Fruit fly (Drosophila melanogaster) whole organism, embryonic: ENCODE data around the gene CG6005.

Experiments
- Atf6 ChIP-seq: fragments of 200-800 bp; sonication (Bioruptor generic); IDR thresholded peaks from 2 replicates; pipeline ENCODE4 v1.3.6; 2022; ENCODE audit warnings: missing biosample characterization, missing genetic modification characterization
- C15 ChIP-seq: fragments of 200-800 bp; sonication (Bioruptor generic); IDR thresholded peaks from 3 replicates; pipeline ENCODE4 v1.3.6; 2022; ENCODE audit warnings: missing biosample characterization, missing genetic modification characterization
- CG10543 ChIP-seq: fragments of 200-800 bp; sonication (Bioruptor generic); optimal IDR thresholded peaks from 3 replicates; lab custom pipeline; 2017; ENCODE audit warnings: missing biosample characterization, mild to moderate bottlenecking, missing genetic modification characterization, moderate library complexity
- CG11398 ChIP-seq: fragments of 200-800 bp; sonication (Bioruptor generic); optimal IDR thresholded peaks from 2 replicates; lab custom pipeline; 2016; ENCODE audit warnings: missing biosample characterization, missing genetic modification characterization
- CG12236 ChIP-seq: fragments of 200-800 bp; sonication (Bioruptor generic); optimal IDR thresholded peaks from 2 replicates; lab custom pipeline; 2016; ENCODE audit warnings: missing biosample characterization, missing genetic modification characterization
- CG13894 ChIP-seq: fragments of 200-800 bp; sonication (Bioruptor generic); optimal IDR thresholded peaks from 3 replicates; lab custom pipeline; 2018; ENCODE audit warnings: missing biosample characterization, mild to moderate bottlenecking, missing genetic modification characterization, moderate library complexity
- CG14014 ChIP-seq: fragments of 200-800 bp; sonication (Bioruptor generic); IDR thresholded peaks from 2 replicates; pipeline ENCODE4 v1.3.6; 2022; ENCODE audit warnings: missing biosample characterization, missing genetic modification characterization
- CG14710 ChIP-seq: fragments of 200-800 bp; sonication (Bioruptor generic); optimal IDR thresholded peaks from 3 replicates; lab custom pipeline; 2019; ENCODE audit warnings: missing biosample characterization, mild to moderate bottlenecking, missing genetic modification characterization, moderate library complexity
- CG15073 ChIP-seq: fragments of 200-800 bp; sonication (Bioruptor generic); optimal IDR thresholded peaks from 2 replicates; lab custom pipeline; 2016; ENCODE audit warnings: missing biosample characterization, missing genetic modification characterization
- CG17802 ChIP-seq: fragments of 200-800 bp; sonication (Bioruptor generic); optimal IDR thresholded peaks from 2 replicates; lab custom pipeline; 2018; ENCODE audit warnings: missing biosample characterization, mild to moderate bottlenecking, missing genetic modification characterization, moderate library complexity
- CG1792 ChIP-seq: fragments of 200-800 bp; sonication (Bioruptor generic); optimal IDR thresholded peaks from 2 replicates; lab custom pipeline; 2016; ENCODE audit warnings: missing biosample characterization, missing genetic modification characterization
- CG18619 ChIP-seq: fragments of 200-800 bp; sonication (Bioruptor generic); optimal IDR thresholded peaks from 3 replicates; lab custom pipeline; 2017; ENCODE audit warnings: missing biosample characterization, mild to moderate bottlenecking, missing genetic modification characterization
- CG2120 ChIP-seq: fragments of 200-800 bp; sonication (Bioruptor generic); optimal IDR thresholded peaks from 3 replicates; lab custom pipeline; 2016; ENCODE audit warnings: missing biosample characterization, missing genetic modification characterization
- CG30431 ChIP-seq: fragments of 200-800 bp; sonication (Bioruptor generic); optimal IDR thresholded peaks from 2 replicates; lab custom pipeline; 2017; ENCODE audit warnings: missing biosample characterization, missing genetic modification characterization
- CG31441 ChIP-seq: fragments of 200-800 bp; sonication (Bioruptor generic); IDR thresholded peaks from 2 replicates; pipeline ENCODE4 v1.3.6; 2022; ENCODE audit warnings: missing biosample characterization, missing genetic modification characterization
- CG32532 ChIP-seq: fragments of 200-800 bp; sonication (Bioruptor generic); IDR thresholded peaks from 2 replicates; pipeline ENCODE4 v1.3.6; 2022; ENCODE audit warnings: missing biosample characterization, missing genetic modification characterization
- CG34224 ChIP-seq: fragments of 200-800 bp; sonication (Bioruptor generic); IDR thresholded peaks from 3 replicates; pipeline ENCODE4 v1.3.6; 2022; ENCODE audit warnings: missing biosample characterization, missing genetic modification characterization; ENCODE audit not compliant: partially characterized antibody
- CG34422 ChIP-seq: fragments of 200-800 bp; sonication (Bioruptor generic); IDR thresholded peaks from 3 replicates; pipeline ENCODE4 v1.3.6; 2022; ENCODE audit warnings: missing biosample characterization, missing genetic modification characterization
- CG3995 ChIP-seq: fragments of 200-800 bp; sonication (Bioruptor generic); optimal IDR thresholded peaks from 3 replicates; lab custom pipeline; 2016; ENCODE audit warnings: missing biosample characterization, missing genetic modification characterization
- CG6272 ChIP-seq: fragments of 200-800 bp; sonication (Bioruptor generic); IDR thresholded peaks from 2 replicates; pipeline ENCODE4 v1.3.6; 2022; ENCODE audit warnings: missing biosample characterization, missing genetic modification characterization
- CG6854 ChIP-seq: fragments of 200-800 bp; sonication (Bioruptor generic); optimal IDR thresholded peaks from 3 replicates; lab custom pipeline; 2017; ENCODE audit warnings: missing biosample characterization, mild to moderate bottlenecking, missing genetic modification characterization
- D19B ChIP-seq: fragments of 200-800 bp; sonication (Bioruptor generic); optimal IDR thresholded peaks from 2 replicates; lab custom pipeline; 2017; ENCODE audit warnings: missing biosample characterization, mild to moderate bottlenecking, missing genetic modification characterization
- E2f2 ChIP-seq: fragments of 200-800 bp; sonication (Bioruptor generic); IDR thresholded peaks from 2 replicates; pipeline ENCODE4 v1.3.6; 2022; ENCODE audit warnings: missing biosample characterization, missing genetic modification characterization
- Gsc ChIP-seq: fragments of 200-800 bp; sonication (Bioruptor generic); IDR thresholded peaks from 2 replicates; pipeline ENCODE4 v1.3.6; 2022; ENCODE audit warnings: missing biosample characterization, missing genetic modification characterization
- HHEX ChIP-seq: fragments of 200-800 bp; sonication (Bioruptor generic); optimal IDR thresholded peaks from 3 replicates; lab custom pipeline; 2017; ENCODE audit warnings: missing biosample characterization, mild to moderate bottlenecking, missing genetic modification characterization, missing genetic modification reagents
- Myb ChIP-seq: fragments of 200-800 bp; sonication (Bioruptor generic); optimal IDR thresholded peaks from 2 replicates; lab custom pipeline; 2016; ENCODE audit warnings: missing biosample characterization, missing genetic modification characterization
- Nf-YA ChIP-seq: fragments of 200-800 bp; sonication (Bioruptor generic); IDR thresholded peaks from 2 replicates; pipeline ENCODE4 v1.3.6; 2022; ENCODE audit warnings: missing biosample characterization, missing genetic modification characterization
- Nf-YB ChIP-seq: fragments of 200-800 bp; sonication (Bioruptor generic); optimal IDR thresholded peaks from 3 replicates; lab custom pipeline; 2019; ENCODE audit warnings: missing biosample characterization, mild to moderate bottlenecking, missing genetic modification characterization, moderate library complexity
- PHDP ChIP-seq: fragments of 200-800 bp; sonication (Bioruptor generic); optimal IDR thresholded peaks from 3 replicates; lab custom pipeline; 2018; ENCODE audit warnings: missing biosample characterization, mild to moderate bottlenecking, missing genetic modification characterization, moderate library complexity
- Ravus ChIP-seq: fragments of 200-800 bp; sonication (Bioruptor generic); IDR thresholded peaks from 2 replicates; pipeline ENCODE4 v1.3.6; 2022; ENCODE audit warnings: missing biosample characterization, missing genetic modification characterization
- Rfx ChIP-seq: fragments of 200-800 bp; sonication (Bioruptor generic); IDR thresholded peaks from 2 replicates; pipeline ENCODE4 v1.3.6; 2022; ENCODE audit warnings: missing biosample characterization, missing genetic modification characterization
- Rx ChIP-seq: fragments of 200-800 bp; sonication (Bioruptor generic); IDR thresholded peaks from 2 replicates; pipeline ENCODE4 v1.3.6; 2022; ENCODE audit warnings: missing biosample characterization, missing genetic modification characterization
- amos ChIP-seq: fragments of 200-800 bp; sonication (Bioruptor generic); IDR thresholded peaks from 2 replicates; pipeline ENCODE4 v1.3.6; 2022; ENCODE audit warnings: missing biosample characterization, missing genetic modification characterization; ENCODE audit not compliant: partially characterized antibody
- ash1 ChIP-seq: fragments of 200-800 bp; sonication (Bioruptor generic); optimal IDR thresholded peaks from 2 replicates; lab custom pipeline; 2018; ENCODE audit warnings: missing biosample characterization, mild to moderate bottlenecking, missing genetic modification characterization
- bigmax ChIP-seq: fragments of 200-800 bp; sonication (Bioruptor generic); optimal IDR thresholded peaks from 2 replicates; lab custom pipeline; 2018; ENCODE audit warnings: missing biosample characterization, mild to moderate bottlenecking, missing genetic modification characterization
- corto ChIP-seq: fragments of 200-800 bp; sonication (Bioruptor generic); optimal IDR thresholded peaks from 2 replicates; lab custom pipeline; 2016; ENCODE audit warnings: missing biosample characterization, mild to moderate bottlenecking, missing genetic modification characterization, moderate library complexity
- cwo ChIP-seq: fragments of 200-800 bp; sonication (Bioruptor generic); optimal IDR thresholded peaks from 3 replicates; lab custom pipeline; 2017; ENCODE audit warnings: missing biosample characterization, missing genetic modification characterization, mild to moderate bottlenecking, moderate library complexity, missing genetic modification reagents
- dati ChIP-seq: fragments of 200-800 bp; sonication (Bioruptor generic); IDR thresholded peaks from 2 replicates; pipeline ENCODE4 v1.3.6; 2022; ENCODE audit warnings: missing biosample characterization, missing genetic modification characterization
- dimm ChIP-seq: fragments of 200-800 bp; sonication (Bioruptor generic); IDR thresholded peaks from 2 replicates; pipeline ENCODE4 v1.3.6; 2022; ENCODE audit warnings: missing biosample characterization, missing genetic modification characterization
- eyg ChIP-seq: fragments of 200-800 bp; sonication (Bioruptor generic); optimal IDR thresholded peaks from 3 replicates; lab custom pipeline; 2016; ENCODE audit warnings: missing biosample characterization, missing genetic modification characterization
- gfzf ChIP-seq: fragments of 200-800 bp; sonication (Bioruptor generic); optimal IDR thresholded peaks from 2 replicates; lab custom pipeline; 2016; ENCODE audit warnings: missing biosample characterization, mild to moderate bottlenecking, missing genetic modification characterization, moderate library complexity
- ham ChIP-seq: fragments of 200-800 bp; sonication (Bioruptor generic); IDR thresholded peaks from 2 replicates; pipeline ENCODE4 v1.3.6; 2022; ENCODE audit warnings: missing biosample characterization, missing genetic modification characterization
- insv ChIP-seq, 2 experiments: fragments of 200-800 bp; sonication (Bioruptor generic); optimal IDR thresholded peaks; 3 replicates each; lab custom pipeline; 2016 to 2018; ENCODE audit warnings: missing biosample characterization in 2 of 2, missing genetic modification characterization in 2 of 2
- kni ChIP-seq: fragments of 200-800 bp; sonication (Bioruptor generic); optimal IDR thresholded peaks from 3 replicates; lab custom pipeline; 2017; ENCODE audit warnings: mild to moderate bottlenecking, missing biosample characterization, missing genetic modification reagents, missing genetic modification characterization
- nau ChIP-seq: fragments of 200-800 bp; sonication (Bioruptor generic); optimal IDR thresholded peaks from 3 replicates; lab custom pipeline; 2017; ENCODE audit warnings: missing biosample characterization, mild to moderate bottlenecking, missing genetic modification characterization, missing genetic modification reagents
- otp ChIP-seq: fragments of 200-800 bp; sonication (Bioruptor generic); IDR thresholded peaks from 3 replicates; pipeline ENCODE4, ENCODE4 v1.3.6; 2022; ENCODE audit warnings: missing biosample characterization, missing genetic modification characterization
- pnt ChIP-seq: fragments of 200-800 bp; sonication (Bioruptor generic); optimal IDR thresholded peaks from 3 replicates; lab custom pipeline; 2016; ENCODE audit warnings: missing biosample characterization, missing genetic modification characterization
- sens ChIP-seq: fragments of 200-800 bp; sonication (Bioruptor generic); peaks from one replicate; lab custom pipeline; 2016; ENCODE audit warnings: missing biosample characterization, missing genetic modification characterization
- stc ChIP-seq: fragments of 200-800 bp; sonication (Bioruptor generic); IDR thresholded peaks from 2 replicates; pipeline ENCODE4 v1.3.6; 2022; ENCODE audit warnings: missing biosample characterization, missing genetic modification characterization
- trem ChIP-seq: fragments of 200-800 bp; optimal IDR thresholded peaks from 3 replicates; lab custom pipeline; 2019; ENCODE audit warnings: missing biosample characterization, mild to moderate bottlenecking, missing genetic modification characterization, moderate library complexity
- trh ChIP-seq: fragments of 200-800 bp; sonication (Bioruptor generic); optimal IDR thresholded peaks from 2 replicates; lab custom pipeline; 2016; ENCODE audit warnings: missing biosample characterization, missing genetic modification characterization

CG6005 gene

dm6 chr3R:19023862-19024261 lies at the start of gene CG6005, which contains the start of gene CG14286 (continued):
- TF ChIP-seq CG1792 (GFP tag; lab: Kevin White, UChicago) = no peak
- TF ChIP-seq CG6272 (GFP tag; lab: Robert Waterston, UW) = peak; percentile 54; the same call in 1 of the 2 replicates
- TF ChIP-seq bigmax (GFP tag; lab: Kevin White, UChicago) = no peak
- TF ChIP-seq CG31441 (GFP tag; lab: Robert Waterston, UW) = 0 out of 2 replicates have a peak, but pooled peaks have one; percentile 30
- peak; percentile 88 for TF ChIP-seq CG2120 (GFP tag; lab: Kevin White, UChicago)
- TF ChIP-seq pnt (GFP tag; lab: Kevin White, UChicago) = no peak
- peak; percentile 93 for TF ChIP-seq Rfx (GFP tag; lab: Robert Waterston, UW)
- no peak for TF ChIP-seq CG13894 (tag; lab: Kevin White, UChicago)
- no peak for TF ChIP-seq Nf-YB
- TF ChIP-seq D19B (GFP tag; lab: Kevin White, UChicago) = no peak
- TF ChIP-seq CG15073 (GFP tag; lab: Kevin White, UChicago) = no peak
- TF ChIP-seq C15 (GFP tag; lab: Robert Waterston, UW) = no peak
- peak; percentile 45; the same call in 1 of the 2 replicates for TF ChIP-seq Nf-YA
- TF ChIP-seq nau (GFP tag; lab: Kevin White, UChicago) = no peak
- peak; percentile 61 for TF ChIP-seq Rx (GFP tag; lab: Robert Waterston, UW)
- TF ChIP-seq eyg (GFP tag; lab: Kevin White, UChicago) = no peak
- TF ChIP-seq CG18619 (GFP tag; lab: Kevin White, UChicago) = peak; percentile 45
- TF ChIP-seq CG14014 (GFP tag; lab: Robert Waterston, UW) = peak; percentile 68; the same call in 1 of the 2 replicates
- TF ChIP-seq stc (GFP tag; lab: Robert Waterston, UW) = 0 out of 2 replicates have a peak, but pooled peaks have one; percentile 32
- TF ChIP-seq insv (GFP tag; optimal IDR thresholded peaks at IDR 0.05; lab: Kevin White, UChicago) = no peak
- TF ChIP-seq CG3995 = peak; percentile 53
- no peak for TF ChIP-seq ham
- TF ChIP-seq PHDP (tag; lab: Kevin White, UChicago) = peak; percentile 36
- TF ChIP-seq trh (GFP tag; lab: Kevin White, UChicago) = no peak
- no peak; the same call in 1 of the 2 replicates for TF ChIP-seq Ravus (GFP tag; lab: Robert Waterston, UW)
- TF ChIP-seq CG12236 (GFP tag; lab: Kevin White, UChicago) = no peak
- TF ChIP-seq cwo (GFP tag; lab: Kevin White, UChicago) = no peak
- no peak for TF ChIP-seq CG17802
- TF ChIP-seq CG10543 (GFP tag; lab: Kevin White, UChicago) = no peak
- peak; percentile 23 for TF ChIP-seq gfzf (GFP tag; lab: Kevin White, UChicago)
- TF ChIP-seq CG6854 (GFP tag; lab: Kevin White, UChicago) = no peak
- TF ChIP-seq E2f2 (GFP tag; lab: Robert Waterston, UW) = peak; percentile 77
- TF ChIP-seq dimm (GFP tag; lab: Robert Waterston, UW) = peak; percentile 21; the same call in 1 of the 2 replicates
- TF ChIP-seq dati = 0 out of 2 replicates have a peak, but pooled peaks have one; percentile 50
- TF ChIP-seq CG11398 (GFP tag; lab: Kevin White, UChicago) = no peak
- TF ChIP-seq amos (GFP tag; lab: Robert Waterston, UW) = peak; percentile 83
- TF ChIP-seq CG32532 (GFP tag; lab: Robert Waterston, UW) = peak; percentile 85
- TF ChIP-seq trem (tag; lab: Kevin White, UChicago) = peak; percentile 33
- no peak for TF ChIP-seq ash1 (GFP tag; lab: Kevin White, UChicago)
- TF ChIP-seq CG30431 (GFP tag; lab: Kevin White, UChicago) = no peak
- no peak for TF ChIP-seq HHEX
- peak; percentile 46 for TF ChIP-seq Myb (GFP tag; lab: Kevin White, UChicago)
- peak; percentile 82 for TF ChIP-seq CG34224 (GFP tag; lab: Robert Waterston, UW)
- peak; percentile 37 for TF ChIP-seq CG14710
- no peak for TF ChIP-seq kni
- TF ChIP-seq corto (GFP tag; lab: Kevin White, UChicago) = no peak
- peak; percentile 68 for TF ChIP-seq sens (GFP tag; lab: Kevin White, UChicago)
- peak; percentile 69 for TF ChIP-seq otp
- peak; percentile 89 for TF ChIP-seq CG34422 (GFP tag; lab: Robert Waterston, UW)
- no peak for TF ChIP-seq Gsc (GFP tag; lab: Robert Waterston, UW)
- TF ChIP-seq Atf6 (GFP tag; lab: Robert Waterston, UW) = peak; percentile 62
